Worm (Caenorhabditis elegans): Measurements from ENCODE around the gene F43C11.16.

Gene F43C11.16

ce11 chrII:2330462-2330861 lies 29.4 kb downstream of the F43C11.16 start:
- TF ChIP-seq W03F9.2 (tag; optimal IDR thresholded peaks at IDR 0.05) (no peak), him-1 (tag; optimal IDR thresholded peaks at IDR 0.05) (no peak), dao-5 (tag; optimal IDR thresholded peaks at IDR 0.05) (no peak)

ce11 chrII:2328963-2329442 lies 30.9 kb downstream of the F43C11.16 start, which contains the start of the genes ZK1240.8 and ZK1240.1:
TSS of gene ZK1240.8 (minus strand) at chrII:2329063.
TSS of gene ZK1240.1 (plus strand) at chrII:2329392.
- TF ChIP-seq him-1 (tag; optimal IDR thresholded peaks at IDR 0.05) (no peak), dao-5 (tag; optimal IDR thresholded peaks at IDR 0.05) (no peak), W03F9.2 (tag; optimal IDR thresholded peaks at IDR 0.05) (no peak)

ce11 chrII:2324956-2325355 lies 34.9 kb downstream of the F43C11.16 start, which contains the start of gene ZK1240.11:
TSS of gene ZK1240.11 (plus strand) at chrII:2325256.
- TF ChIP-seq W03F9.2 (tag; optimal IDR thresholded peaks at IDR 0.05) = no peak
- TF ChIP-seq him-1 (tag; optimal IDR thresholded peaks at IDR 0.05) = no peak
- no peak for TF ChIP-seq dao-5 (tag; optimal IDR thresholded peaks at IDR 0.05)

ce11 chrII:2322857-2323518 lies 36.9 kb downstream of the F43C11.16 start, which contains the start of the genes ZK1240.6 and ZK1240.2:
TSS of gene ZK1240.6 (minus strand) at chrII:2322907.
TSS of gene ZK1240.2 (plus strand) at chrII:2323376.
- no peak for TF ChIP-seq dao-5 (tag; optimal IDR thresholded peaks at IDR 0.05)
- no peak for TF ChIP-seq him-1 (tag; optimal IDR thresholded peaks at IDR 0.05)
- TF ChIP-seq W03F9.2 (tag; optimal IDR thresholded peaks at IDR 0.05) = no peak

- TF ChIP-seq W03F9.2 (tag; optimal IDR thresholded peaks at IDR 0.05) = no peak
These were observed 39.8 kb downstream of the F43C11.16 start, which contains the start of gene ZK1240.3 for ce11 chrII:2320097-2320496. TSS of gene ZK1240.3 (plus strand) at chrII:2320334.

ce11 chrII:2317883-2318357 lies 41.9 kb downstream of the F43C11.16 start, which contains the start of the genes ZK1240.5 and ZK1240.9:
TSS of gene ZK1240.5 (minus strand) at chrII:2317933.
TSS of gene ZK1240.9 (plus strand) at chrII:2318189.
- no peak for TF ChIP-seq W03F9.2 (tag; optimal IDR thresholded peaks at IDR 0.05)

ce11 chrII:2312747-2313146 lies 47.1 kb downstream of the F43C11.16 start, which contains the start of the genes trim-21 and B0281.1:
TSS of gene trim-21 (minus strand) at chrII:2312847.
TSS of gene B0281.1 (plus strand) at chrII:2313067.
- TF ChIP-seq dao-5 (tag; optimal IDR thresholded peaks at IDR 0.05) (no peak), him-1 (tag; optimal IDR thresholded peaks at IDR 0.05) (no peak), W03F9.2 (tag; optimal IDR thresholded peaks at IDR 0.05) (no peak)
